Worm (Caenorhabditis elegans): Measurements from ENCODE around the gene aexr-3.

DNA sequence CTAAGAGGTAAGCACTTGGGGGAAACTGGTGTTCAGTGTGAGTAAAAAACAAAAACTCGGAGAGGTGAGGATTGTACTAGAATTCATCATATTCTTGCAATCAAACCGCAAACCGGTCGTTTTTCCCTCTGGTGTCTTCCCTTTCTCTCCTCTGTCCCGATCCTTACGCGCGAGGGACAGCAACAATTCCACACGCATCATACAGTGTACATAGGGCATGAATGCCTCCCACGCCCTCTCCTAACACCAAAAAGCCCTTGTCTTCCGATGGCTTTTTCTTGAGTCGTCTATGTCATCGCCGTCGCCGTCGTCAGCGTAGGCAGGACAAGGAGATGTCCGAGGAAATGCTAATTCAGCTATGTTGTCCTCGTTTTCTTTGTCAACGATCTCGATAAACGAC lies 27.5 kb downstream of the aexr-3 start:
- TF ChIP-seq blmp-1 (tag; optimal IDR thresholded peaks at IDR 0.05) = no peak
- TF ChIP-seq unc-39 (tag; optimal IDR thresholded peaks at IDR 0.05) = no peak
- TF ChIP-seq lsy-2 (tag; optimal IDR thresholded peaks at IDR 0.05) = no peak
- no peak for TF ChIP-seq ces-1 (GFP tag; optimal IDR thresholded peaks at IDR 0.05)
- TF ChIP-seq M03D4.4 (tag; optimal IDR thresholded peaks at IDR 0.05) = no peak
- no peak for TF ChIP-seq hlh-1 (tag; optimal IDR thresholded peaks at IDR 0.05)
- no peak for TF ChIP-seq snpc-4 (tag; optimal IDR thresholded peaks at IDR 0.05)
- no peak for TF ChIP-seq mab-5 (tag; optimal IDR thresholded peaks at IDR 0.05)
